Worm (Caenorhabditis elegans): ENCODE results near the gene nas-19.

DNA sequence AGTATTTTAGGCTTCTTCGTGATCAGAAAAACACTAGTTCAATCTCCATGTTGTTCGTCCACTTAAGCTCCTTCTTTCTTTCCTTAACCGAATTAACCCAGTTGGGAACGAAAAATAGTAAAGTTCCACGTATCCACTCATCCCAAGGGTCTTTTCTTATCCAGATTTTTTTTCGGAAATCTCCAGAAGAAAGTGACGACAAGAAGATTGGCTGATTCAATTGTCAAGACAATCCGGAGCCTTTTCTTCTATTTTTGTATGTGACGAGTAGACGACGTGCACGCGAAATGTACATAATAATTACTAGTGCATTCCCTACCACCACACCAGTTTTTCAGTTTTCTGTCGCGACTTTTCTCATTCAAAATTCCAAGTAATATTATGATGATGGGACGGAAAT, 51.2 kb downstream of the nas-19 start:
- TF ChIP-seq sem-2 (GFP tag; optimal IDR thresholded peaks at IDR 0.05) = no peak
- no peak for TF ChIP-seq mab-5 (tag; optimal IDR thresholded peaks at IDR 0.05)
- no peak for TF ChIP-seq nhr-2 (tag; optimal IDR thresholded peaks at IDR 0.05)
